Worm (Caenorhabditis elegans) whole organism, young adult: ENCODE data around the gene trx-2.

Experiments used
- B0336.3 ChIP-seq: fragments of 200-800 bp; sonication (Bioruptor generic); IDR thresholded peaks from 2 replicates; pipeline ENCODE4 v1.3.6; 2022; ENCODE audit warnings: missing genetic modification characterization, missing compliant biosample characterization
- C17E4.6 ChIP-seq: fragments of 200-800 bp; sonication (Bioruptor generic); IDR thresholded peaks from 2 replicates; pipeline ENCODE4 v1.3.6; 2022; ENCODE audit warnings: missing genetic modification reagents, missing genetic modification characterization, missing compliant biosample characterization
- D2030.7 ChIP-seq: fragments of 200-800 bp; sonication (Bioruptor generic); IDR thresholded peaks from 2 replicates; pipeline ENCODE4 v1.3.6; 2022; ENCODE audit warnings: missing genetic modification reagents, missing genetic modification characterization, missing compliant biosample characterization
- F33H1.4 ChIP-seq: fragments of 200-800 bp; sonication (Bioruptor generic); IDR thresholded peaks from 2 replicates; pipeline ENCODE4 v1.3.6; 2022; ENCODE audit warnings: missing genetic modification reagents, missing genetic modification characterization, missing compliant biosample characterization
- F52B5.7 ChIP-seq: sonication (generic microtip); optimal IDR thresholded peaks from 2 replicates; lab custom pipeline; 2016; ENCODE audit warnings: mild to moderate bottlenecking, missing genetic modification characterization, missing compliant biosample characterization
- K11D2.4 ChIP-seq: fragments of 200-800 bp; sonication (Bioruptor generic); IDR thresholded peaks from 2 replicates; pipeline ENCODE4 v1.3.6; 2022; ENCODE audit warnings: missing genetic modification reagents, missing genetic modification characterization, missing compliant biosample characterization
- Y53F4B.3 ChIP-seq: fragments of 200-800 bp; sonication (Bioruptor generic); IDR thresholded peaks from 2 replicates; pipeline ENCODE4 v1.3.6; 2022; ENCODE audit warnings: missing genetic modification reagents, missing genetic modification characterization, missing compliant biosample characterization
- Y53G8AR.9 ChIP-seq: fragments of 200-800 bp; sonication (Bioruptor generic); conservative IDR thresholded peaks from 2 replicates; pipeline ENCODE4 v1.3.6; 2022; ENCODE audit warnings: missing genetic modification reagents, missing genetic modification characterization, missing compliant biosample characterization
- Y67H2A.10 ChIP-seq: fragments of 200-800 bp; sonication (Bioruptor generic); conservative IDR thresholded peaks from 2 replicates; pipeline ENCODE4 v1.3.6; 2022; ENCODE audit warnings: missing genetic modification reagents, missing genetic modification characterization, missing compliant biosample characterization
- Y95B8A.8 ChIP-seq: fragments of 200-800 bp; sonication (Bioruptor generic); IDR thresholded peaks from 2 replicates; pipeline ENCODE4 v1.3.6; 2022; ENCODE audit warnings: missing genetic modification reagents, missing genetic modification characterization, missing compliant biosample characterization
- ZK185.1 ChIP-seq: sonication (generic microtip); optimal IDR thresholded peaks from 2 replicates; lab custom pipeline; 2016; ENCODE audit warnings: mild to moderate bottlenecking, missing genetic modification characterization, missing compliant biosample characterization; ENCODE audit not compliant: poor library complexity, severe bottlenecking
- aptf-2 ChIP-seq: fragments of 200-800 bp; sonication (Bioruptor generic); conservative IDR thresholded peaks from 2 replicates; pipeline ENCODE4 v1.3.6; 2022; ENCODE audit warnings: missing genetic modification reagents, missing genetic modification characterization, missing compliant biosample characterization
- atf-7 ChIP-seq: sonication (generic microtip); optimal IDR thresholded peaks from 2 replicates; lab custom pipeline; 2017; ENCODE audit warnings: mild to moderate bottlenecking, missing genetic modification characterization, missing compliant biosample characterization
- attf-5 ChIP-seq: fragments of 200-800 bp; sonication (Bioruptor generic); optimal IDR thresholded peaks from 2 replicates; lab custom pipeline; 2018; ENCODE audit warnings: mild to moderate bottlenecking, missing genetic modification characterization, missing compliant biosample characterization
- cebp-1 ChIP-seq, 2 experiments: fragments of 200-800 bp in 1 of 2; sonication (Bioruptor generic) in 1 of 2; sonication (generic microtip) in 1 of 2; IDR thresholded peaks in 1 of 2; optimal IDR thresholded peaks in 1 of 2; 2 replicates each; pipeline versions ENCODE4 v1.3.6 to Lab custom; 2017 to 2022; ENCODE audit warnings: missing compliant biosample characterization in 2 of 2, missing genetic modification characterization in 2 of 2, mild to moderate bottlenecking in 1 of 2, missing genetic modification reagents in 1 of 2, moderate library complexity in 1 of 2
- cebp-2 ChIP-seq: fragments of 200-800 bp; sonication (Bioruptor generic); IDR thresholded peaks from 2 replicates; pipeline ENCODE4 v1.3.6; 2022; ENCODE audit warnings: missing genetic modification characterization, missing compliant biosample characterization
- ceh-100 ChIP-seq: fragments of 200-800 bp; sonication (Bioruptor generic); IDR thresholded peaks from 2 replicates; pipeline ENCODE4 v1.3.6; 2022; ENCODE audit warnings: missing genetic modification reagents, missing genetic modification characterization, missing compliant biosample characterization
- chd-7 ChIP-seq: sonication (generic microtip); optimal IDR thresholded peaks from 2 replicates; lab custom pipeline; 2016; ENCODE audit warnings: mild to moderate bottlenecking, missing genetic modification characterization, moderate library complexity, missing compliant biosample characterization
- dox-1 ChIP-seq: fragments of 200-800 bp; sonication (Bioruptor generic); IDR thresholded peaks from 2 replicates; pipeline ENCODE4 v1.3.6; 2022; ENCODE audit warnings: missing genetic modification reagents, missing genetic modification characterization, missing compliant biosample characterization
- egl-18 ChIP-seq: fragments of 200-800 bp; sonication (Bioruptor generic); IDR thresholded peaks from 2 replicates; pipeline ENCODE4 v1.3.6; 2022; ENCODE audit warnings: missing genetic modification reagents, missing genetic modification characterization, missing compliant biosample characterization
- ekl-4 ChIP-seq: fragments of 200-800 bp; sonication (Bioruptor generic); IDR thresholded peaks from 2 replicates; pipeline ENCODE4 v1.3.6; 2022; ENCODE audit warnings: missing genetic modification reagents, missing genetic modification characterization, missing compliant biosample characterization
- gei-17 ChIP-seq: fragments of 200-800 bp; sonication (Bioruptor generic); optimal IDR thresholded peaks from 2 replicates; lab custom pipeline; 2018; ENCODE audit warnings: mild to moderate bottlenecking, missing genetic modification characterization, missing compliant biosample characterization
- hmg-20 ChIP-seq: fragments of 200-800 bp; sonication (Bioruptor generic); IDR thresholded peaks from 2 replicates; pipeline ENCODE4 v1.3.6; 2022; ENCODE audit warnings: missing genetic modification reagents, missing genetic modification characterization, missing compliant biosample characterization
- hsf-1 ChIP-seq: fragments of 200-800 bp; sonication (Bioruptor generic); IDR thresholded peaks from 2 replicates; pipeline ENCODE4 v1.3.6; 2022; ENCODE audit warnings: missing genetic modification reagents, missing genetic modification characterization, missing compliant biosample characterization
- lag-1 ChIP-seq: fragments of 200-800 bp; sonication (Bioruptor generic); IDR thresholded peaks from 2 replicates; pipeline ENCODE4 v1.3.6; 2022; ENCODE audit warnings: missing genetic modification reagents, missing genetic modification characterization, missing compliant biosample characterization
- let-526 ChIP-seq: fragments of 200-800 bp; sonication (Bioruptor generic); IDR thresholded peaks from 2 replicates; pipeline ENCODE4 v1.3.6; 2022; ENCODE audit warnings: missing genetic modification reagents, missing genetic modification characterization, missing compliant biosample characterization
- let-607 ChIP-seq, 2 experiments: fragments of 200-800 bp in 1 of 2; sonication (Bioruptor generic) in 1 of 2; sonication (generic microtip) in 1 of 2; optimal IDR thresholded peaks; 2 replicates each; lab custom pipeline; 2016 to 2018; ENCODE audit warnings: mild to moderate bottlenecking in 2 of 2, missing compliant biosample characterization in 2 of 2, missing genetic modification characterization in 2 of 2, moderate library complexity in 2 of 2, missing genotype in 1 of 2
- lin-26 ChIP-seq: fragments of 200-800 bp; sonication (Bioruptor generic); IDR thresholded peaks from 2 replicates; pipeline ENCODE4 v1.3.6; 2022; ENCODE audit warnings: missing genetic modification reagents, missing genetic modification characterization, missing compliant biosample characterization
- lin-35 ChIP-seq, 3 experiments: fragments of 150-350 bp in 2 of 3; sonication (generic microtip) in 1 of 3; optimal IDR thresholded peaks; 2 replicates each; lab custom pipeline; 2014 to 2018; ENCODE audit warnings: missing biosample characterization in 3 of 3, missing genetic modification characterization in 3 of 3, missing genetic modification reagents in 3 of 3
- lir-1 ChIP-seq: fragments of 200-800 bp; sonication (Bioruptor generic); conservative IDR thresholded peaks from 2 replicates; pipeline ENCODE4 v1.3.6; 2022; ENCODE audit warnings: missing genetic modification reagents, missing genetic modification characterization, missing compliant biosample characterization
- madf-10 ChIP-seq: sonication (generic microtip); optimal IDR thresholded peaks from 2 replicates; lab custom pipeline; 2016; ENCODE audit warnings: mild to moderate bottlenecking, missing genetic modification characterization, missing compliant biosample characterization
- madf-6 ChIP-seq: fragments of 200-800 bp; sonication (Bioruptor generic); IDR thresholded peaks from 2 replicates; pipeline ENCODE4 v1.3.6; 2022; ENCODE audit warnings: missing genetic modification reagents, missing genetic modification characterization, missing compliant biosample characterization
- madf-8 ChIP-seq: fragments of 200-800 bp; sonication (Bioruptor generic); conservative IDR thresholded peaks from 2 replicates; pipeline ENCODE4 v1.3.6; 2022; ENCODE audit warnings: missing genetic modification reagents, missing genetic modification characterization, missing compliant biosample characterization
- mcd-1 ChIP-seq: fragments of 200-800 bp; sonication (Bioruptor generic); IDR thresholded peaks from 2 replicates; pipeline ENCODE4 v1.3.6; 2022; ENCODE audit warnings: missing genetic modification reagents, missing genetic modification characterization, missing compliant biosample characterization
- nfyb-1 ChIP-seq: fragments of 200-800 bp; sonication (Bioruptor generic); IDR thresholded peaks from 2 replicates; pipeline ENCODE4 v1.3.6; 2022; ENCODE audit warnings: missing genetic modification reagents, missing genetic modification characterization, missing compliant biosample characterization
- nhr-90 ChIP-seq: sonication (generic microtip); optimal IDR thresholded peaks from 2 replicates; lab custom pipeline; 2016; ENCODE audit warnings: missing genotype, mild to moderate bottlenecking, missing genetic modification characterization, missing compliant biosample characterization
- pbrm-1 ChIP-seq: fragments of 200-800 bp; sonication (Bioruptor generic); IDR thresholded peaks from 2 replicates; pipeline ENCODE4 v1.3.6; 2022; ENCODE audit warnings: missing genetic modification reagents, missing genetic modification characterization, missing compliant biosample characterization
- rcor-1 ChIP-seq: fragments of 200-800 bp; sonication (Bioruptor generic); IDR thresholded peaks from 2 replicates; pipeline ENCODE4 v1.3.6; 2022; ENCODE audit warnings: missing genetic modification reagents, missing genetic modification characterization, missing compliant biosample characterization
- tbp1 ChIP-seq: fragments of 200-800 bp; sonication (Bioruptor generic); optimal IDR thresholded peaks from 2 replicates; lab custom pipeline; 2018; ENCODE audit warnings: mild to moderate bottlenecking, missing genetic modification characterization, missing compliant biosample characterization
- tlf-1 ChIP-seq: fragments of 200-800 bp; sonication (Bioruptor generic); optimal IDR thresholded peaks from 2 replicates; lab custom pipeline; 2018; ENCODE audit warnings: mild to moderate bottlenecking, missing genetic modification characterization, missing compliant biosample characterization
- unc-130 ChIP-seq: sonication (generic microtip); optimal IDR thresholded peaks from 2 replicates; lab custom pipeline; 2016; ENCODE audit warnings: missing genetic modification reagents, missing genetic modification characterization, missing compliant biosample characterization
- xnd-1 ChIP-seq: sonication (generic microtip); optimal IDR thresholded peaks from 2 replicates; lab custom pipeline; 2016; ENCODE audit warnings: missing genotype, missing genetic modification reagents, missing genetic modification characterization, missing compliant biosample characterization
- ztf-18 ChIP-seq: sonication (generic microtip); optimal IDR thresholded peaks from 2 replicates; lab custom pipeline; 2016; ENCODE audit warnings: missing genotype, mild to moderate bottlenecking, missing genetic modification characterization, missing compliant biosample characterization
- ztf-25 ChIP-seq: fragments of 200-800 bp; sonication (Bioruptor generic); IDR thresholded peaks from 2 replicates; pipeline ENCODE4 v1.3.6; 2022; ENCODE audit warnings: missing genetic modification reagents, missing genetic modification characterization, missing compliant biosample characterization
- ztf-26 ChIP-seq: sonication (generic microtip); optimal IDR thresholded peaks from 2 replicates; lab custom pipeline; 2017; ENCODE audit warnings: missing genetic modification characterization, missing compliant biosample characterization
- ztf-28 ChIP-seq: fragments of 200-800 bp; sonication (Bioruptor generic); IDR thresholded peaks from 2 replicates; pipeline ENCODE4 v1.3.6; 2022; ENCODE audit warnings: missing genetic modification reagents, missing genetic modification characterization, missing compliant biosample characterization
- ztf-6 ChIP-seq: fragments of 200-800 bp; sonication (Bioruptor generic); IDR thresholded peaks from 2 replicates; pipeline ENCODE4 v1.3.6; 2022; ENCODE audit warnings: missing genetic modification reagents, missing genetic modification characterization, missing compliant biosample characterization

The trx-2 gene

ce11 chrV:10341905-10342328, 27.4 kb downstream of the trx-2 start, which contains the start of gene K07C5.13 (continued):
- peak; percentile 64 for TF ChIP-seq atf-7
- TF ChIP-seq rcor-1 (GFP tag; lab: Robert Waterston, UW), result peak; percentile 91
- peak in 1 of 2 experiments; percentile 0 for TF ChIP-seq let-607 (tag; optimal IDR thresholded peaks at IDR 0.05; lab: Kevin White, UChicago)
- TF ChIP-seq ekl-4 (GFP tag; lab: Robert Waterston, UW), result peak; percentile 95
- peak; percentile 79 for TF ChIP-seq lin-26
- TF ChIP-seq D2030.7 (GFP tag; lab: Robert Waterston, UW), result peak; percentile 95
- TF ChIP-seq attf-5, result peak; percentile 68
- peak; percentile 88 for TF ChIP-seq B0336.3 (GFP tag; lab: Robert Waterston, UW)
- TF ChIP-seq mcd-1 (GFP tag; lab: Robert Waterston, UW), result peak; percentile 93
- TF ChIP-seq Y53F4B.3 (GFP tag; lab: Robert Waterston, UW), result 0 out of 2 replicates have a peak, but pooled peaks have one; percentile 45
- TF ChIP-seq hsf-1, result peak; percentile 84
- peak; percentile 43 for TF ChIP-seq ZK185.1 (tag; lab: Kevin White, UChicago)
- peak; percentile 96 for TF ChIP-seq K11D2.4
- peak; percentile 88 for TF ChIP-seq Y95B8A.8 (GFP tag; lab: Robert Waterston, UW)
- TF ChIP-seq F52B5.7 (tag; lab: Kevin White, UChicago), result peak; percentile 54
- TF ChIP-seq egl-18, result peak; percentile 82
- TF ChIP-seq madf-10 (tag; lab: Kevin White, UChicago), result peak; percentile 38
- TF ChIP-seq ztf-18, result peak; percentile 96
- TF ChIP-seq xnd-1 (tag; lab: Kevin White, UChicago), result peak; percentile 25
- TF ChIP-seq lag-1 (GFP tag; lab: Robert Waterston, UW), result peak; percentile 83; the same call in 1 of the 2 replicates
- TF ChIP-seq tbp1 (GFP tag; lab: Kevin White, UChicago), result peak; percentile 73
- peak; percentile 99 for TF ChIP-seq dox-1 (GFP tag; lab: Robert Waterston, UW)
- 0 out of 2 replicates have a peak, but pooled peaks have one; percentile 68 for TF ChIP-seq ztf-25 (GFP tag; lab: Robert Waterston, UW)
- TF ChIP-seq cebp-2, result peak; percentile 72; the same call in 1 of the 2 replicates
- peak; percentile 95 for TF ChIP-seq Y53G8AR.9 (GFP tag; lab: Robert Waterston, UW)
- peak; percentile 86 for TF ChIP-seq madf-6
- TF ChIP-seq ztf-26 (tag; lab: Kevin White, UChicago), result peak; percentile 91
- peak; percentile 70 for TF ChIP-seq tlf-1 (GFP tag; lab: Kevin White, UChicago)
- TF ChIP-seq aptf-2 (GFP tag; lab: Robert Waterston, UW), result peak; percentile 91
- TF ChIP-seq C17E4.6 (GFP tag; lab: Robert Waterston, UW), result peak; percentile 87
- peak; percentile 100 for TF ChIP-seq pbrm-1
- TF ChIP-seq cebp-1 (GFP tag; IDR thresholded peaks at IDR 0.05; lab: Robert Waterston, UW), result peak; percentile 69
- peak; percentile 82 for TF ChIP-seq cebp-1 (tag; optimal IDR thresholded peaks at IDR 0.05; lab: Kevin White, UChicago)
- TF ChIP-seq chd-7 (tag; lab: Kevin White, UChicago), result peak; percentile 75
- TF ChIP-seq lin-35 (GFP tag; optimal IDR thresholded peaks at IDR 0.05; lab: Kevin White, UChicago), result peak in 1 of 3 experiments; percentile 57
- TF ChIP-seq let-526 (GFP tag; lab: Robert Waterston, UW), result peak; percentile 76; the same call in 1 of the 2 replicates
- TF ChIP-seq Y67H2A.10 (GFP tag; lab: Robert Waterston, UW), result peak; percentile 52; the same call in 1 of the 2 replicates
- peak; percentile 68 for TF ChIP-seq F33H1.4 (GFP tag; lab: Robert Waterston, UW)
- TF ChIP-seq nhr-90 (tag; lab: Kevin White, UChicago), result peak; percentile 20
- TF ChIP-seq lir-1 (GFP tag; lab: Robert Waterston, UW), result peak; percentile 87
- TF ChIP-seq madf-8 (GFP tag; lab: Robert Waterston, UW), result peak; percentile 40; the same call in 1 of the 2 replicates
- TF ChIP-seq ztf-6 (GFP tag; lab: Robert Waterston, UW), result peak; percentile 68; the same call in 1 of the 2 replicates
- peak; percentile 70 for TF ChIP-seq gei-17 (GFP tag; lab: Kevin White, UChicago)
- TF ChIP-seq ceh-100 (GFP tag; lab: Robert Waterston, UW), result peak; percentile 67
- TF ChIP-seq nfyb-1 (GFP tag; lab: Robert Waterston, UW), result peak; percentile 95
- peak; percentile 43 for TF ChIP-seq unc-130 (GFP tag; lab: Kevin White, UChicago)
- TF ChIP-seq hmg-20, result peak; percentile 83
- TF ChIP-seq ztf-28, result peak; percentile 88; the same call in 1 of the 2 replicates
